Worm (Caenorhabditis elegans): ENCODE data around the gene F23F1.2.

DNA sequence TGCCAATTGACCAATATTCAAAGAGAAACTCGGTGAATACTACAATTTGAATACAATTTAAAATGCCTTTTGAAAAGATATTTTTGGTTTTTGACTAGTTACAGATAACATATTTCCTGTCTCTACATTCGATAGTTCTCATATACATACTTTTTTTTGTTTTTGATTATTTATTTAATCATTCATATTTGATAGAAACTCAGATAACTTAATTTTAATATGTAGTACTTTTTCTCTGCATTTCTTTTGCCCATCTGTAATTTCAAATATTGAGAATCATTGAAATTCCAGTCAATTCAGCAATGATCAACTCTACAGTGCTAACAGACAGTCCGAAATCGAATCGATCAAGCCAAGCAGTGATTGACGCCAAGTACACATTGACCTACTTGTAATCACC is 27.0 kb downstream of the F23F1.2 start, which contains the start of gene C23H3.2:
- TF ChIP-seq W03F9.2 (tag; optimal IDR thresholded peaks at IDR 0.05) (no peak), dao-5 (tag; optimal IDR thresholded peaks at IDR 0.05) (no peak)
